Worm (Caenorhabditis elegans): ENCODE data around the gene R10E4.6.

DNA sequence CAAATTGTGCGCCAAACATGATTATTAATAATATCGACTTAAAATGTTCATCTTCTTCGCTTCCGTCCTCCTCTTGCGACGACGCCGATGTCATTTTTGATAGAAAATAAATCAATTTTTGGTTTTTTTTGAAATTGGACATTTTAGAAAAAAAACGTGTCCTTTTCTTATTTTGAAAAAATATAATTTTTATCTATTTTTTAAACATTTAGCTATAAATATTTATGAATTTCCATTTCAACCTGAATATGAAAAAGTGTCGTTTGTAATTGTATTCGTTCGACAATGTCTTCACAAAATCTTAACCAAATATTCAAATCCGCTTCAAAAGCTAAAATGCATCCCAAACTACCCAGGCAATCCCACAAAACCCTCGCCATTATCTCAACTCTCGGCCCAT, 5.8 kb upstream of the R10E4.6 start, which contains the start of gene R10E4.3:
- no peak for TF ChIP-seq tab-1 (GFP tag; IDR thresholded peaks at IDR 0.05)
- TF ChIP-seq flt-1 (GFP tag; IDR thresholded peaks at IDR 0.05), result no peak
- TF ChIP-seq ref-1 (GFP tag; conservative IDR thresholded peaks at IDR 0.05), result no peak
- no peak for TF ChIP-seq T22C8.4 (GFP tag; IDR thresholded peaks at IDR 0.05)
- no peak for TF ChIP-seq ztf-29 (GFP tag; IDR thresholded peaks at IDR 0.05)
- no peak for TF ChIP-seq med-1 (GFP tag; optimal IDR thresholded peaks at IDR 0.05; ENCODE audit: insufficient read depth)
- no peak for TF ChIP-seq klf-2 (GFP tag; conservative IDR thresholded peaks at IDR 0.05)
- no peak for TF ChIP-seq cog-1 (tag; optimal IDR thresholded peaks at IDR 0.05)
